Worm (Caenorhabditis elegans): ENCODE measurements around the gene F40H3.3.

F40H3.3 gene

ce11 chrII:6222558-6222957 is 51.3 kb downstream of the F40H3.3 start, which contains the start of gene C30B5.6:
TSS of gene C30B5.6 (minus strand) at chrII:6222658.
- TF ChIP-seq sem-4 (tag; optimal IDR thresholded peaks at IDR 0.05) (no peak), zag-1 (tag; optimal IDR thresholded peaks at IDR 0.05) (no peak), nhr-6 (tag; optimal IDR thresholded peaks at IDR 0.05) (no peak), fos-1 (tag; optimal IDR thresholded peaks at IDR 0.05) (no peak), gmeb-1 (tag; optimal IDR thresholded peaks at IDR 0.05) (no peak), unc-39 (tag; optimal IDR thresholded peaks at IDR 0.05) (no peak), unc-55 (GFP tag; optimal IDR thresholded peaks at IDR 0.05) (no peak)
